Worm (Caenorhabditis elegans): ENCODE measurements around the gene Y50D4C.6.

ce11 chrV:982281-982756 lies 32.7 kb upstream of the Y50D4C.6 start, which contains the start of the genes Y50D4C.12 and unc-34:
- TF ChIP-seq him-1 (tag; optimal IDR thresholded peaks at IDR 0.05): no peak
- TF ChIP-seq dao-5 (tag; optimal IDR thresholded peaks at IDR 0.05): no peak
